Worm (Caenorhabditis elegans) whole organism, late embryonic: ENCODE measurements around the gene F17C11.6.
A peak's percentile ranks its signal among the peaks of the same experiment; 100 is the strongest.

ENCODE experiments used
- F13H6.1 ChIP-seq: sonication (generic microtip); optimal IDR thresholded peaks from 2 replicates; lab custom pipeline; 2016; ENCODE audit warnings: missing genetic modification characterization, missing compliant biosample characterization
- K02D7.2 ChIP-seq: sonication (generic microtip); optimal IDR thresholded peaks from 2 replicates; lab custom pipeline; 2017; ENCODE audit warnings: mild to moderate bottlenecking, missing genetic modification characterization, missing compliant biosample characterization
- T23F11.4 ChIP-seq: fragments of 200-800 bp; sonication (Bioruptor generic); optimal IDR thresholded peaks from 2 replicates; lab custom pipeline; 2018; ENCODE audit warnings: mild to moderate bottlenecking, missing genetic modification characterization, missing compliant biosample characterization
- Y22D7AL.16 ChIP-seq: sonication (generic microtip); optimal IDR thresholded peaks from 2 replicates; lab custom pipeline; 2016; ENCODE audit warnings: missing genetic modification characterization, missing compliant biosample characterization
- ahr-1 ChIP-seq: sonication (generic microtip); optimal IDR thresholded peaks from 2 replicates; lab custom pipeline; 2016; ENCODE audit warnings: missing genetic modification characterization, missing compliant biosample characterization
- ceh-14 ChIP-seq: sonication (generic microtip); optimal IDR thresholded peaks from 2 replicates; lab custom pipeline; 2016; ENCODE audit warnings: missing genotype, missing genetic modification characterization, missing compliant biosample characterization
- ceh-18 ChIP-seq: sonication (generic microtip); optimal IDR thresholded peaks from 2 replicates; lab custom pipeline; 2016; ENCODE audit warnings: missing genetic modification characterization, missing compliant biosample characterization
- ceh-22 ChIP-seq: sonication (generic microtip); optimal IDR thresholded peaks from 2 replicates; lab custom pipeline; 2017; ENCODE audit warnings: missing biosample characterization, missing genetic modification characterization
- ceh-30 ChIP-seq: fragments of 150-350 bp; optimal IDR thresholded peaks from 2 replicates; lab custom pipeline; 2014; ENCODE audit warnings: missing biosample characterization, missing genetic modification characterization
- ceh-34 ChIP-seq: sonication (generic microtip); optimal IDR thresholded peaks from 2 replicates; lab custom pipeline; 2016; ENCODE audit warnings: mild to moderate bottlenecking, missing genetic modification characterization, missing compliant biosample characterization
- ceh-6 ChIP-seq: fragments of 200-800 bp; sonication (Bioruptor generic); optimal IDR thresholded peaks from 2 replicates; lab custom pipeline; 2018; ENCODE audit warnings: mild to moderate bottlenecking, missing genetic modification characterization, missing compliant biosample characterization
- dmd-4 ChIP-seq: sonication (generic microtip); optimal IDR thresholded peaks from 2 replicates; lab custom pipeline; 2016; ENCODE audit warnings: borderline replicate concordance, missing genetic modification characterization, missing compliant biosample characterization
- dve-1 ChIP-seq: sonication (generic microtip); optimal IDR thresholded peaks from 2 replicates; lab custom pipeline; 2017; ENCODE audit warnings: antibody characterized with exemption, mild to moderate bottlenecking, missing genetic modification characterization, missing compliant biosample characterization
- elt-2 ChIP-seq: sonication (generic microtip); optimal IDR thresholded peaks from 2 replicates; lab custom pipeline; 2016; ENCODE audit warnings: missing genetic modification reagents, missing genetic modification characterization, missing compliant biosample characterization
- elt-4 ChIP-seq: sonication (generic microtip); optimal IDR thresholded peaks from 2 replicates; lab custom pipeline; 2016; ENCODE audit warnings: missing genetic modification characterization, missing compliant biosample characterization
- fkh-10 ChIP-seq: fragments of 150-350 bp; optimal IDR thresholded peaks from 2 replicates; lab custom pipeline; 2014; ENCODE audit warnings: missing biosample characterization, missing genetic modification reagents, missing genetic modification characterization
- fkh-6 ChIP-seq: sonication (generic microtip); optimal IDR thresholded peaks from 2 replicates; lab custom pipeline; 2016; ENCODE audit warnings: missing genetic modification characterization, missing compliant biosample characterization
- gmeb-2 ChIP-seq: sonication (generic microtip); optimal IDR thresholded peaks from 2 replicates; lab custom pipeline; 2016; ENCODE audit warnings: missing genetic modification characterization, inconsistent platforms, missing compliant biosample characterization
- hlh-13 ChIP-seq: fragments of 200-800 bp; sonication (Bioruptor generic); optimal IDR thresholded peaks from 2 replicates; lab custom pipeline; 2018; ENCODE audit warnings: mild to moderate bottlenecking, missing genetic modification characterization, missing compliant biosample characterization
- hlh-15 ChIP-seq: sonication (generic microtip); optimal IDR thresholded peaks from 2 replicates; lab custom pipeline; 2016; ENCODE audit warnings: missing genetic modification characterization, missing compliant biosample characterization
- hlh-30 ChIP-seq: sonication (generic microtip); optimal IDR thresholded peaks from 2 replicates; lab custom pipeline; 2017; ENCODE audit warnings: antibody characterized with exemption, missing genetic modification characterization, missing compliant biosample characterization; ENCODE audit not compliant: insufficient read depth
- mec-3 ChIP-seq: sonication (generic microtip); optimal IDR thresholded peaks from 2 replicates; lab custom pipeline; 2016; ENCODE audit warnings: borderline replicate concordance, missing genetic modification characterization, missing compliant biosample characterization
- nhr-232 ChIP-seq: sonication (generic microtip); optimal IDR thresholded peaks from 2 replicates; lab custom pipeline; 2016; ENCODE audit warnings: missing genetic modification characterization, missing compliant biosample characterization
- npax-4 ChIP-seq: sonication (generic microtip); optimal IDR thresholded peaks from 2 replicates; lab custom pipeline; 2016; ENCODE audit warnings: missing genetic modification characterization, missing compliant biosample characterization
- pat-9 ChIP-seq: fragments of 200-800 bp; sonication (Bioruptor generic); optimal IDR thresholded peaks from 2 replicates; lab custom pipeline; 2018; ENCODE audit warnings: mild to moderate bottlenecking, missing genetic modification characterization, moderate library complexity, missing compliant biosample characterization
- pha-4 ChIP-seq: fragments of 150-350 bp; optimal IDR thresholded peaks from 2 replicates; lab custom pipeline; 2018; ENCODE audit warnings: missing biosample characterization, missing genetic modification reagents, missing genetic modification characterization
- sdc-2 ChIP-seq: sonication (generic microtip); optimal IDR thresholded peaks from 2 replicates; lab custom pipeline; 2016; ENCODE audit warnings: missing genotype, missing genetic modification characterization, missing compliant biosample characterization
- sox-2 ChIP-seq: fragments of 200-800 bp; sonication (Bioruptor generic); IDR thresholded peaks from 2 replicates; pipeline ENCODE4 v1.3.6; 2022; ENCODE audit warnings: missing genetic modification reagents, missing genetic modification characterization, missing compliant biosample characterization
- syd-9 ChIP-seq: sonication (generic microtip); optimal IDR thresholded peaks from 2 replicates; lab custom pipeline; 2016; ENCODE audit warnings: mild to moderate bottlenecking, missing genetic modification characterization, moderate library complexity, missing compliant biosample characterization
- ttx-3 ChIP-seq: sonication (generic microtip); optimal IDR thresholded peaks from 2 replicates; lab custom pipeline; 2016; ENCODE audit warnings: missing genetic modification reagents, missing genetic modification characterization, missing compliant biosample characterization
- unc-3 ChIP-seq, 2 experiments: fragments of 200-800 bp in 1 of 2; sonication (Bioruptor generic) in 1 of 2; sonication (generic microtip) in 1 of 2; conservative IDR thresholded peaks in 1 of 2; optimal IDR thresholded peaks in 1 of 2; 2 replicates each; pipeline versions ENCODE4 v1.3.6 to Lab custom; 2016 to 2022; ENCODE audit warnings: missing compliant biosample characterization in 2 of 2, missing genetic modification characterization in 2 of 2, missing genetic modification reagents in 1 of 2
- unc-42 ChIP-seq: sonication (generic microtip); optimal IDR thresholded peaks from 2 replicates; lab custom pipeline; 2016; ENCODE audit warnings: missing genotype, missing genetic modification characterization, missing compliant biosample characterization
- unc-55 ChIP-seq: sonication (generic microtip); optimal IDR thresholded peaks from 2 replicates; lab custom pipeline; 2017; ENCODE audit warnings: missing biosample characterization, missing genetic modification reagents, missing genetic modification characterization
- zip-5 ChIP-seq: sonication (generic microtip); optimal IDR thresholded peaks from 2 replicates; lab custom pipeline; 2016; ENCODE audit warnings: missing genetic modification characterization, missing compliant biosample characterization

F17C11.6 gene

ce11 chrV:10915922-10916321, 39.0 kb upstream of the F17C11.6 start:
- TF ChIP-seq ceh-18 (tag; lab: Kevin White, UChicago), result peak; percentile 2
- TF ChIP-seq hlh-13 (GFP tag; lab: Kevin White, UChicago), result no peak
- no peak for TF ChIP-seq unc-3 (GFP tag; conservative IDR thresholded peaks at IDR 0.05; lab: Robert Waterston, UW)
- no peak for TF ChIP-seq unc-3 (tag; optimal IDR thresholded peaks at IDR 0.05; lab: Kevin White, UChicago)
- TF ChIP-seq pat-9 (tag; lab: Kevin White, UChicago), result no peak
- TF ChIP-seq, all 69 proteins: peak for 1

- TF ChIP-seq F13H6.1 (tag; lab: Kevin White, UChicago) (no peak), fkh-10 (no peak)
These were observed 36.5 kb upstream of the F17C11.6 start, which contains the start of gene F58B4.2 for ce11 chrV:10918373-10918772. Gene F58B4.2, minus strand, starts transcription at chrV:10918473.

DNA sequence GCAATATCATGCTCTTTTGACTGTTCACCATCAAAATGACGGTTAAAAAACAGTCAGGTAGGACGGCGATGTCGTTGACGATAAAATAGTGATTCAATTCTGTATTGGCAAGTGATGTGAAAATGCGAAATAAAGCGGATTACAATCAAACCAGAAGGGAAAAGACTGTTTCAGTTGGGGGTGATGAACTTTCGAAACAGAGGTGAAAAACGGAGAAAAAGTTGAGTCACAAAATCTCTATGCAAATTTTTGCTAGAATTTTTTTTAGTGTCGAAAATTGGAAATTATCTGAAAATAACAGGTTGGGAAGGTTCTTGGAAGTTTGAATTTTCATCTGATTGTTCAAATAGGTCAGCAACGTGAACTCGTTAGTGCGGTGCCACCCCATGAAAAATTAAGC, 33.2 kb upstream of the F17C11.6 start, which contains the start of gene nas-31:
TSS of gene nas-31 (minus strand) at position 101 of the 400 bp plus-strand sequence.
- no peak for TF ChIP-seq ceh-6 (GFP tag; lab: Kevin White, UChicago)
- no peak for TF ChIP-seq ceh-14
- TF ChIP-seq dve-1 (tag; lab: Kevin White, UChicago), result no peak
- no peak for TF ChIP-seq npax-4 (tag; lab: Kevin White, UChicago)
- TF ChIP-seq hlh-30, result no peak
- no peak for TF ChIP-seq gmeb-2 (tag; lab: Kevin White, UChicago)
- TF ChIP-seq K02D7.2 (tag; lab: Kevin White, UChicago), result no peak
- no peak for TF ChIP-seq elt-4 (tag; lab: Kevin White, UChicago)
- no peak for TF ChIP-seq fkh-6 (tag; lab: Kevin White, UChicago)
- TF ChIP-seq ceh-34 (tag; lab: Kevin White, UChicago), result no peak
- TF ChIP-seq sox-2 (GFP tag; lab: Robert Waterston, UW), result no peak
- TF ChIP-seq elt-2, result no peak
- no peak for TF ChIP-seq ceh-22
- no peak for TF ChIP-seq ahr-1 (tag; lab: Kevin White, UChicago)

DNA sequence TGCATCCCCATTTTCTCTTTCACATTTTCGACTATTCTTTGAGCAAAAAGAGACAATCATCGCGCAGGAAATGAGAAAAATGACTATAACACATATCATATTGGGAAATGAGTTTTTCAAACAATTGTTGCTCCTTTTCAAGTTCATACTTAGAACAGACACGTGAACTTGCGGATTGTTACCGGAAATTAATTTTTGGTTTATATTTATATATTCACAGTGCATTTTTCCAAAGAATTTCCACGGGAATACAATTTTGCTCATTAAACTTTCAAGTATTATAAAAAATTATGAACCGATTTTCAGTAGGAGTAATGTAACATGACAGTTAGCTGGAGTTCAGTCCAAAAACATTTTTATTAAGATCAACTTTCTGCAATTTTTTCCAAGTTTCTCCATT, 31.7 kb upstream of the F17C11.6 start, which contains the start of gene F58B4.7:
TSS of gene F58B4.7 (minus strand) at position 101 of the 400 bp plus-strand sequence.
- TF ChIP-seq sdc-2 (tag; lab: Kevin White, UChicago) (no peak), elt-2 (no peak), fkh-6 (tag; lab: Kevin White, UChicago) (no peak), mec-3 (tag; lab: Kevin White, UChicago) (no peak), unc-3 (GFP tag; conservative IDR thresholded peaks at IDR 0.05; lab: Robert Waterston, UW) (no peak), unc-3 (tag; optimal IDR thresholded peaks at IDR 0.05; lab: Kevin White, UChicago) (no peak)
- TF ChIP-seq, all 69 proteins: peak for 0

DNA sequence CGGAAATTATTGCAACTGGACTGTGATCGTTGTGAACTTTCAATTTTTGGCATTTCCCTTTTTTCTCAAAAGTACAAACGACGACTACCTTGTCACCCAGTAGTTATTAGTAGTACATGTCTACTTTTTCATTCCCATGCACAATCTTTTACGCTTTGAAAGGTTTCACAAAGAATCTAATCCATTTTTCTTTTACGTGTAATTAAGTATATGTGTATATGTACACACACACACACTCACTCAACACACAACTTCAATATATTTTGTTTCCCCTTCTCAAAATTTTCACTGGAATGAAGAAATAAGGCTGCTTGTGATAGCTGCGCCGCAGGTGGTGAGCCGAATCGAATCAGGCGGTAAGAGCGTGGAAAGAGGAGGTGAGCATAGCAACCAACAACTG, 30.2 kb upstream of the F17C11.6 start, which contains the start of gene F58B4.6:
TSS of gene F58B4.6 (plus strand) at position 301 of the 400 bp plus-strand sequence.
- no peak for TF ChIP-seq Y22D7AL.16
- no peak for TF ChIP-seq ttx-3 (tag; lab: Kevin White, UChicago)
- TF ChIP-seq elt-4 (tag; lab: Kevin White, UChicago), result no peak
- no peak for TF ChIP-seq unc-55
- TF ChIP-seq pha-4, result no peak
- no peak for TF ChIP-seq hlh-15 (tag; lab: Kevin White, UChicago)
- TF ChIP-seq npax-4 (tag; lab: Kevin White, UChicago), result no peak
- TF ChIP-seq unc-42, result no peak
- TF ChIP-seq T23F11.4 (GFP tag; lab: Kevin White, UChicago), result no peak
- no peak for TF ChIP-seq ahr-1 (tag; lab: Kevin White, UChicago)
- TF ChIP-seq ceh-22, result no peak
- no peak for TF ChIP-seq nhr-232 (tag; lab: Kevin White, UChicago)
- no peak for TF ChIP-seq ceh-30 (tag; lab: Kevin White, UChicago)
- no peak for TF ChIP-seq syd-9 (tag; lab: Kevin White, UChicago)
- no peak for TF ChIP-seq zip-5
- TF ChIP-seq dmd-4, result no peak
